Worm (Caenorhabditis elegans): ENCODE measurements around the gene kin-15.

The kin-15 gene

ce11 chrII:9426076-9426475, 7.4 kb downstream of the kin-15 start, which contains the start of gene M176.10:
Gene M176.10, minus strand, starts transcription at chrII:9426176.
- TF ChIP-seq F13C5.2 (tag; optimal IDR thresholded peaks at IDR 0.05) = no peak
- TF ChIP-seq scrt-1 (GFP tag; IDR thresholded peaks at IDR 0.05) = no peak
- no peak for TF ChIP-seq B0310.2 (tag; optimal IDR thresholded peaks at IDR 0.05)
- TF ChIP-seq ceh-13 (GFP tag; optimal IDR thresholded peaks at IDR 0.05) = no peak

ce11 chrII:9421969-9422368, 11.5 kb downstream of the kin-15 start, which contains the start of gene M176.11:
Gene M176.11, plus strand, starts transcription at chrII:9422269.
- no peak for TF ChIP-seq B0310.2 (tag; optimal IDR thresholded peaks at IDR 0.05)
- no peak for TF ChIP-seq hmbx-1 (tag; optimal IDR thresholded peaks at IDR 0.05)
- TF ChIP-seq ama-1 (optimal IDR thresholded peaks at IDR 0.05) = no peak
- no peak for TF ChIP-seq ceh-13 (GFP tag; optimal IDR thresholded peaks at IDR 0.05)
- TF ChIP-seq aly-1 (tag; optimal IDR thresholded peaks at IDR 0.05) = no peak
- TF ChIP-seq ets-7 (tag; optimal IDR thresholded peaks at IDR 0.05) = no peak
- no peak for TF ChIP-seq sea-1 (GFP tag; conservative IDR thresholded peaks at IDR 0.05)
- TF ChIP-seq F13C5.2 (tag; optimal IDR thresholded peaks at IDR 0.05) = no peak
- TF ChIP-seq hnd-1 (tag; optimal IDR thresholded peaks at IDR 0.05) = no peak
- no peak for TF ChIP-seq pes-1 (GFP tag; IDR thresholded peaks at IDR 0.05)
- TF ChIP-seq tra-4 (tag; optimal IDR thresholded peaks at IDR 0.05) = no peak
- no peak for TF ChIP-seq tbx-37 (GFP tag; conservative IDR thresholded peaks at IDR 0.05)
- TF ChIP-seq flt-1 (GFP tag; IDR thresholded peaks at IDR 0.05) = no peak
- TF ChIP-seq scrt-1 (GFP tag; IDR thresholded peaks at IDR 0.05) = no peak
- TF ChIP-seq tbx-11 (GFP tag; IDR thresholded peaks at IDR 0.05) = no peak
- no peak for TF ChIP-seq ceh-36 (tag; optimal IDR thresholded peaks at IDR 0.05)
- TF ChIP-seq hmg-4 (GFP tag; optimal IDR thresholded peaks at IDR 0.05) = no peak

DNA sequence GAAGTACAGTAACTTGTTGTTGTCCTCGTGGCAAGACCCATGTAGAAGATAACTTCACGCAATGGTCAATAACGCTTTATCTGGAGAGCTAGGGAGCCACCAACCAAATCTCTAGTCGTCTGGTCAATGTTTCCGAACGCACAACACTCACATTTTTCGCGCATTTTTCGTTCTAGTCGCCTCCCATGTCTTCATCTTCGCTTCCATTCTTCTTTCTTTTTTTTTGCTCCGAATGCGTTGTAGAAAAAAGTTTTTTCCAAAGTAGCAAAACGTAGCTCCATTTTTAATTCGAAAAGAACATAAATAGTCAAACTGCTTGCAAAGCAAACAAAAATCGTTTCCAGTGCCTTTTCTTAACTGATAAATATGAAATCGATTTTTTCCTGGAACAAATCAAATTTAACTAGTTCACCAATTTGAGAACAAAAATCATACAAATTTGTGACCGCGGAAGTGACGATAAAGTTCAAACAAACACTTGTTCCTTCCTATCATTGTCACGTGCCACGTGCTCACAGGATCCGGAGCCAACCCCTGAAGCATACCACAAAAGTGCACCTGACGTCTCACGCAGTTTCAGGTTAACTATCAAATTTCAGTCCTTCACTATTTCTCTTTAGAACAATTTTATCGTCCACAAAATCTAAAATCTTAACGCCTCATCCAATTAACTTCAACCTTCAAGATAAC, 14.5 kb downstream of the kin-15 start:
- TF ChIP-seq hmbx-1 (tag; optimal IDR thresholded peaks at IDR 0.05) = no peak
- TF ChIP-seq pes-1 (GFP tag; IDR thresholded peaks at IDR 0.05) = no peak
- TF ChIP-seq ama-1 (optimal IDR thresholded peaks at IDR 0.05) = no peak
- no peak for TF ChIP-seq B0310.2 (tag; optimal IDR thresholded peaks at IDR 0.05)
- no peak for TF ChIP-seq tra-4 (tag; optimal IDR thresholded peaks at IDR 0.05)
- no peak for TF ChIP-seq tbx-11 (GFP tag; IDR thresholded peaks at IDR 0.05)
- no peak for TF ChIP-seq F13C5.2 (tag; optimal IDR thresholded peaks at IDR 0.05)
- TF ChIP-seq hnd-1 (tag; optimal IDR thresholded peaks at IDR 0.05) = no peak
- no peak for TF ChIP-seq scrt-1 (GFP tag; IDR thresholded peaks at IDR 0.05)
- no peak for TF ChIP-seq ceh-36 (tag; optimal IDR thresholded peaks at IDR 0.05)
- TF ChIP-seq hmg-4 (GFP tag; optimal IDR thresholded peaks at IDR 0.05) = no peak
- TF ChIP-seq aly-1 (tag; optimal IDR thresholded peaks at IDR 0.05) = no peak
- TF ChIP-seq ets-7 (tag; optimal IDR thresholded peaks at IDR 0.05) = no peak

DNA sequence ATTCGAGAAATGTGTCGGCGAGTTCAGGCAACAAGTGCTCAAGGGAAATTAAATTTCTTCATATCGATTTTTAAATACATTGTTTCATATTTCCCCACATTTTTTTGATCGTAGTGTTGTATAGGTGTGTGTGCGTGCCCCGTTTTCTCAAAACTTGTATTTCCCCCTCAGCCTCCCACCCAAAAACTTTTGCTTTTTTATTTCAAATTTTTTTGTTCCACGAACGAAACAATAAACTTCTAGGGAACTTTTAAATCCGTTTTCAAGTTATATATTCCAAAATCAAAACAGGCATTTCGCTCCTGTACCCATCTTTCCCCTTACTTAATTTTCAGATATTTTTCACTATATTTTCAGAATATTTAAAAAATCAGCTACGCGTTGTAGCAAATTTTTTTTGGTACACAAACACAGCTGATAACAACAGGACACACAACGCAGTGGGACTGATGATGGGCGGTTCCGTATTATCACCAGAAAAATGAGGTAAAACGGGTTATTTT, 15.4 kb downstream of the kin-15 start, which contains the start of the genes M176.4 and M176.16:
M176.4 (plus strand) TSS at position 301 of the 503 bp plus-strand sequence.
M176.16 (plus strand) TSS at position 453 of the 503 bp plus-strand sequence.
- TF ChIP-seq tbx-11 (GFP tag; IDR thresholded peaks at IDR 0.05) (no peak), sea-1 (GFP tag; conservative IDR thresholded peaks at IDR 0.05) (no peak), tbx-37 (GFP tag; conservative IDR thresholded peaks at IDR 0.05) (no peak), F13C5.2 (tag; optimal IDR thresholded peaks at IDR 0.05) (no peak), ceh-13 (GFP tag; optimal IDR thresholded peaks at IDR 0.05) (no peak), ets-7 (tag; optimal IDR thresholded peaks at IDR 0.05) (no peak), tra-4 (tag; optimal IDR thresholded peaks at IDR 0.05) (no peak), ama-1 (optimal IDR thresholded peaks at IDR 0.05) (no peak), B0310.2 (tag; optimal IDR thresholded peaks at IDR 0.05) (no peak), hnd-1 (tag; optimal IDR thresholded peaks at IDR 0.05) (no peak), hmbx-1 (tag; optimal IDR thresholded peaks at IDR 0.05) (no peak), flt-1 (GFP tag; IDR thresholded peaks at IDR 0.05) (no peak), pes-1 (GFP tag; IDR thresholded peaks at IDR 0.05) (no peak), aly-1 (tag; optimal IDR thresholded peaks at IDR 0.05) (no peak), hmg-4 (GFP tag; optimal IDR thresholded peaks at IDR 0.05) (no peak), scrt-1 (GFP tag; IDR thresholded peaks at IDR 0.05) (no peak), ceh-36 (tag; optimal IDR thresholded peaks at IDR 0.05) (no peak)

- TF ChIP-seq tra-4 (tag; optimal IDR thresholded peaks at IDR 0.05) = no peak
- no peak for TF ChIP-seq ceh-13 (GFP tag; optimal IDR thresholded peaks at IDR 0.05)
Measured at ce11 chrII:9416381-9417276, 16.9 kb downstream of the kin-15 start, which contains the start of the genes gss-1 and chch-3. Gene gss-1, minus strand, starts transcription at chrII:9416431. Gene chch-3, plus strand, starts transcription at chrII:9417013.

DNA sequence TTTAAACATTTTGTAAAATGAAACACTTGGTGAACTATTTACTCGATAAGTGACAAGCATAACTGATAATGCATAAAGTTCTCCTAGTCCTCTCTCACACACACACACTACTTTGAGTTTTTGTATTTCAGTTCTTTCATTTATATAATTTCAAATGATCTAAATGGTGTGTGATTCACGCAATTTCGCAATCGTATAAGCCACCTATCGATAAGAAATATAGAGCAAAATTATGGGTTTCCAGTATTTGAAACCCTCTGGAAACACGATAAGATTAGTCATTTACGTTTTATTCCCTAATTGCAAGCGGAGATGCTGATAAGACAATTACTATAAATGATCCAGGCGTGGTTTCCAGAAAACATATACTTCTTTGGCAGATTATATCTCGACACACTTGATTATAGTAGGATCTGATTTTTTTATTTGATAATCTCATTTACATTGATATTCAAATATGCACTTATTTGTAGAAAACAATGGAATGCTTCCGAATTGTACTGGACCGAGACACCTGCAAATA, 21.4 kb downstream of the kin-15 start, which contains the start of gene arrd-3:
arrd-3 (plus strand) TSS at position 473 of the 523 bp plus-strand sequence.
- TF ChIP-seq tbx-37 (GFP tag; conservative IDR thresholded peaks at IDR 0.05) = no peak
- TF ChIP-seq ceh-13 (GFP tag; optimal IDR thresholded peaks at IDR 0.05) = no peak
- no peak for TF ChIP-seq hmbx-1 (tag; optimal IDR thresholded peaks at IDR 0.05)
- TF ChIP-seq hmg-4 (GFP tag; optimal IDR thresholded peaks at IDR 0.05) = no peak
- no peak for TF ChIP-seq ceh-36 (tag; optimal IDR thresholded peaks at IDR 0.05)
- TF ChIP-seq ets-7 (tag; optimal IDR thresholded peaks at IDR 0.05) = no peak
- TF ChIP-seq aly-1 (tag; optimal IDR thresholded peaks at IDR 0.05) = no peak
- TF ChIP-seq flt-1 (GFP tag; IDR thresholded peaks at IDR 0.05) = no peak
- no peak for TF ChIP-seq scrt-1 (GFP tag; IDR thresholded peaks at IDR 0.05)
- no peak for TF ChIP-seq F13C5.2 (tag; optimal IDR thresholded peaks at IDR 0.05)
- no peak for TF ChIP-seq tbx-11 (GFP tag; IDR thresholded peaks at IDR 0.05)
- no peak for TF ChIP-seq B0310.2 (tag; optimal IDR thresholded peaks at IDR 0.05)
- no peak for TF ChIP-seq pes-1 (GFP tag; IDR thresholded peaks at IDR 0.05)
- TF ChIP-seq hnd-1 (tag; optimal IDR thresholded peaks at IDR 0.05) = no peak
- TF ChIP-seq ama-1 (optimal IDR thresholded peaks at IDR 0.05) = no peak
- TF ChIP-seq sea-1 (GFP tag; conservative IDR thresholded peaks at IDR 0.05) = no peak
- TF ChIP-seq tra-4 (tag; optimal IDR thresholded peaks at IDR 0.05) = no peak

All from whole organism, early embryonic.